Fruit fly (Drosophila melanogaster) whole organism, adult: Measurements from ENCODE around the gene para.

Experiments
- CG11617 ChIP-seq: fragments of 200-800 bp; sonication (Bioruptor generic); optimal IDR thresholded peaks from 2 replicates; lab custom pipeline; 2017; ENCODE audit warnings: mild to moderate bottlenecking, missing biosample characterization, missing genetic modification reagents, missing genetic modification characterization
- CG14711 ChIP-seq: fragments of 200-800 bp; sonication (Bioruptor generic); optimal IDR thresholded peaks from 2 replicates; lab custom pipeline; 2018; ENCODE audit warnings: missing biosample characterization, mild to moderate bottlenecking, missing genetic modification characterization, moderate library complexity
- CG1620 ChIP-seq: fragments of 200-800 bp; sonication (Bioruptor generic); optimal IDR thresholded peaks from 2 replicates; lab custom pipeline; 2016; ENCODE audit warnings: missing biosample characterization, missing genetic modification characterization
- CG33017 ChIP-seq: fragments of 200-800 bp; sonication (Bioruptor generic); optimal IDR thresholded peaks from 2 replicates; lab custom pipeline; 2018; ENCODE audit warnings: missing biosample characterization, mild to moderate bottlenecking, missing genetic modification characterization, moderate library complexity
- CG7045 ChIP-seq: fragments of 200-800 bp; sonication (Bioruptor generic); optimal IDR thresholded peaks from 2 replicates; lab custom pipeline; 2017; ENCODE audit warnings: missing biosample characterization, mild to moderate bottlenecking, missing genetic modification characterization
- CG7101 ChIP-seq: fragments of 200-800 bp; sonication (Bioruptor generic); optimal IDR thresholded peaks from 2 replicates; lab custom pipeline; 2018; ENCODE audit warnings: missing biosample characterization, mild to moderate bottlenecking, missing genetic modification characterization, moderate library complexity
- kay ChIP-seq: fragments of 200-800 bp; sonication (Bioruptor generic); peaks from one replicate; lab custom pipeline; 2016; ENCODE audit warnings: missing biosample characterization, missing genetic modification characterization, borderline replicate concordance
- pad ChIP-seq: fragments of 200-800 bp; sonication (Bioruptor generic); optimal IDR thresholded peaks from 3 replicates; lab custom pipeline; 2017; ENCODE audit warnings: missing biosample characterization, missing genetic modification characterization, mild to moderate bottlenecking, moderate library complexity, missing genetic modification reagents
- toe ChIP-seq: fragments of 200-800 bp; sonication (Bioruptor generic); optimal IDR thresholded peaks from 2 replicates; lab custom pipeline; 2016; ENCODE audit warnings: missing biosample characterization, missing genetic modification characterization

dm6 chrX:16533046-16533496 is at the start of gene para:
- TF ChIP-seq CG7101 (tag; lab: Kevin White, UChicago) = no peak
- TF ChIP-seq CG11617 (GFP tag; lab: Kevin White, UChicago) = no peak
- TF ChIP-seq CG7045 = no peak
- no peak for TF ChIP-seq CG14711 (tag; lab: Kevin White, UChicago)
- TF ChIP-seq kay = no peak
- TF ChIP-seq CG33017 (tag; lab: Kevin White, UChicago) = no peak
- TF ChIP-seq CG1620 (GFP tag; lab: Kevin White, UChicago) = no peak
- no peak for TF ChIP-seq toe
- TF ChIP-seq pad (GFP tag; lab: Kevin White, UChicago) = no peak
